Worm (Caenorhabditis elegans) whole organism, early embryonic: Measurements from ENCODE around the gene hsp-12.6.

ENCODE experiments used
- ama-1 ChIP-seq: fragments of 150-350 bp; optimal IDR thresholded peaks from 2 replicates; lab custom pipeline; 2014
- hmg-4 ChIP-seq: fragments of 200-800 bp; sonication (Bioruptor generic); optimal IDR thresholded peaks from 2 replicates; lab custom pipeline; 2018; ENCODE audit warnings: mild to moderate bottlenecking, missing genetic modification characterization, missing compliant biosample characterization
- tbx-11 ChIP-seq: fragments of 200-800 bp; sonication (Bioruptor generic); IDR thresholded peaks from 2 replicates; pipeline ENCODE4 v1.3.6; 2022; ENCODE audit warnings: missing genetic modification characterization, missing compliant biosample characterization

ce11 chrIV:9488315-9488714, 41.3 kb upstream of the hsp-12.6 start, which contains the start of gene sru-1:
- TF ChIP-seq tbx-11 (GFP tag; lab: Robert Waterston, UW): no peak
- TF ChIP-seq ama-1 (lab: Kevin White, UChicago): no peak
- no peak for TF ChIP-seq hmg-4 (GFP tag; lab: Kevin White, UChicago)
